Worm (Caenorhabditis elegans) whole organism, mixed stage, embryonic: Measurements from ENCODE around the gene str-106.

ENCODE experiments used
- blmp-1 ChIP-seq: fragments of 150-350 bp; optimal IDR thresholded peaks from 2 replicates; lab custom pipeline; 2014; ENCODE audit warnings: missing biosample characterization, missing genetic modification characterization
- ces-1 ChIP-seq: fragments of 150-350 bp; optimal IDR thresholded peaks from 2 replicates; lab custom pipeline; 2014; ENCODE audit warnings: missing biosample characterization, missing genetic modification reagents, missing genetic modification characterization
- flh-1 ChIP-seq: fragments of 200-800 bp; sonication (Bioruptor generic); optimal IDR thresholded peaks from 2 replicates; lab custom pipeline; 2018; ENCODE audit warnings: mild to moderate bottlenecking, missing genetic modification characterization, moderate library complexity, missing compliant biosample characterization
- nhr-12 ChIP-seq: fragments of 150-350 bp; optimal IDR thresholded peaks from 2 replicates; lab custom pipeline; 2014; ENCODE audit warnings: missing biosample characterization, missing genetic modification characterization
- pha-4 ChIP-seq: fragments of 150-350 bp; optimal IDR thresholded peaks from 2 replicates; lab custom pipeline; 2018; ENCODE audit warnings: missing biosample characterization, missing genetic modification reagents, missing genetic modification characterization
- snpc-4 ChIP-seq: fragments of 150-350 bp; optimal IDR thresholded peaks from 2 replicates; lab custom pipeline; 2014; ENCODE audit warnings: missing biosample characterization, missing genetic modification characterization
- unc-120 ChIP-seq: sonication (generic microtip); optimal IDR thresholded peaks from 2 replicates; lab custom pipeline; 2017; ENCODE audit warnings: missing genetic modification characterization, missing compliant biosample characterization; ENCODE audit not compliant: poor library complexity, severe bottlenecking
- unc-39 ChIP-seq: fragments of 150-350 bp; optimal IDR thresholded peaks from 2 replicates; lab custom pipeline; 2014; ENCODE audit warnings: missing biosample characterization, missing genetic modification characterization
- unc-62 ChIP-seq: fragments of 150-350 bp; optimal IDR thresholded peaks from 2 replicates; lab custom pipeline; 2014; ENCODE audit warnings: missing biosample characterization, missing genetic modification reagents, missing genetic modification characterization
- ztf-11 ChIP-seq: fragments of 150-350 bp; optimal IDR thresholded peaks from 2 replicates; lab custom pipeline; 2014; ENCODE audit warnings: missing biosample characterization, missing genetic modification characterization

ce11 chrV:16194639-16195038, 14.2 kb downstream of the str-106 start, which contains the start of gene rabr-4:
- TF ChIP-seq ces-1 (GFP tag; lab: Kevin White, UChicago), result no peak
- TF ChIP-seq ztf-11, result no peak
- TF ChIP-seq blmp-1 (tag; lab: Kevin White, UChicago), result no peak
- no peak for TF ChIP-seq pha-4 (tag; lab: Kevin White, UChicago)
- TF ChIP-seq flh-1 (GFP tag; lab: Kevin White, UChicago), result no peak
- TF ChIP-seq nhr-12 (tag; lab: Kevin White, UChicago), result no peak
- TF ChIP-seq unc-120 (tag; lab: Kevin White, UChicago), result no peak
- TF ChIP-seq snpc-4 (tag; lab: Kevin White, UChicago), result no peak
- no peak for TF ChIP-seq unc-39
- TF ChIP-seq unc-62, result no peak
